Worm (Caenorhabditis elegans): Measurements from ENCODE around the gene R08E5.4.

DNA sequence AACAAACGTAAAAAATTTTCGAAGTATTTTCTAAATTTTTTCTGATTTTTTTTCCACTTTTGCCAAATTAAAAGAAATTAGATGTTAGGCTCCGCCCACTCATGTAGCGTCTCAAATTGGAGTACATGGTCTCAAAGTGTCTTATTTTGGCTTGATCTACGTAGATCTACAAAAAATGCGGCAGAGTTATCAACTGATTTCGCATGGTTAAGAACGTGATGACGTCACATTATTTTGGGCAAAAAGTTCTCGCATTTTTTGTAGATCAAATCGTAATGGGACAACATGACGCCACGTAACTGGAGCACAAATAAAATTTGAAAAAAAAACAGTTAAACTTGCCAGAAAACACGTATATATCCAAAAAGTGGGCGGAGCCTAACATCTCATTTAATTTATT, 6.5 kb upstream of the R08E5.4 start:
- TF ChIP-seq dpl-1 (GFP tag; optimal IDR thresholded peaks at IDR 0.05): no peak
- TF ChIP-seq mcd-1 (GFP tag; IDR thresholded peaks at IDR 0.05): no peak
- no peak for TF ChIP-seq K11D2.4 (GFP tag; IDR thresholded peaks at IDR 0.05)
- no peak for TF ChIP-seq lin-35 (GFP tag; optimal IDR thresholded peaks at IDR 0.05)
- TF ChIP-seq B0336.3 (GFP tag; IDR thresholded peaks at IDR 0.05): no peak
- no peak for TF ChIP-seq T26A5.8 (tag; optimal IDR thresholded peaks at IDR 0.05)
- TF ChIP-seq nhr-179 (tag; optimal IDR thresholded peaks at IDR 0.05): no peak
- TF ChIP-seq hrde-1 (tag; optimal IDR thresholded peaks at IDR 0.05; ENCODE audit: borderline replicate concordance): no peak
- TF ChIP-seq B0035.1 (tag; optimal IDR thresholded peaks at IDR 0.05): no peak
- no peak for TF ChIP-seq aptf-2 (GFP tag; conservative IDR thresholded peaks at IDR 0.05)
- TF ChIP-seq F22D6.2 (tag; optimal IDR thresholded peaks at IDR 0.05): no peak

Data from whole organism, young adult.